Fruit fly (Drosophila melanogaster) whole organism, embryonic: ENCODE data around the gene CG31219.

Experiments used
- CG10321 ChIP-seq: fragments of 200-800 bp; sonication (Bioruptor generic); IDR thresholded peaks from 2 replicates; pipeline ENCODE4 v1.3.6; 2022; ENCODE audit warnings: missing biosample characterization, missing genetic modification characterization
- CG11247 ChIP-seq: fragments of 200-800 bp; sonication (Bioruptor generic); IDR thresholded peaks from 2 replicates; pipeline ENCODE4 v1.3.6; 2022; ENCODE audit warnings: missing biosample characterization, missing genetic modification characterization
- CG11560 ChIP-seq: fragments of 200-800 bp; sonication (Bioruptor generic); IDR thresholded peaks from 3 replicates; pipeline ENCODE4 v1.3.6; 2022; ENCODE audit warnings: missing biosample characterization, missing genetic modification characterization
- CG12659 ChIP-seq: fragments of 200-800 bp; sonication (Bioruptor generic); optimal IDR thresholded peaks from 3 replicates; lab custom pipeline; 2017; ENCODE audit warnings: mild to moderate bottlenecking, missing biosample characterization, missing genetic modification reagents, missing genetic modification characterization
- CG13287 ChIP-seq: fragments of 200-800 bp; sonication (Bioruptor generic); IDR thresholded peaks from 2 replicates; pipeline ENCODE4 v1.3.6; 2022; ENCODE audit warnings: missing biosample characterization, missing genetic modification characterization; ENCODE audit not compliant: partially characterized antibody
- CG14441 ChIP-seq: fragments of 200-800 bp; sonication (Bioruptor generic); IDR thresholded peaks from 2 replicates; pipeline ENCODE4 v1.3.6; 2022; ENCODE audit warnings: missing biosample characterization, missing genetic modification characterization
- CG14860 ChIP-seq: fragments of 200-800 bp; sonication (Bioruptor generic); IDR thresholded peaks from 3 replicates; pipeline ENCODE4 v1.3.6; 2022; ENCODE audit warnings: missing biosample characterization, missing genetic modification characterization; ENCODE audit not compliant: partially characterized antibody
- CG15601 ChIP-seq: fragments of 200-800 bp; sonication (Bioruptor generic); optimal IDR thresholded peaks from 3 replicates; lab custom pipeline; 2019; ENCODE audit warnings: missing biosample characterization, mild to moderate bottlenecking, missing genetic modification characterization, moderate library complexity
- CG1647 ChIP-seq: fragments of 200-800 bp; sonication (Bioruptor generic); optimal IDR thresholded peaks from 3 replicates; lab custom pipeline; 2016; ENCODE audit warnings: missing biosample characterization, missing genetic modification characterization
- CG2120 ChIP-seq: fragments of 200-800 bp; sonication (Bioruptor generic); optimal IDR thresholded peaks from 3 replicates; lab custom pipeline; 2016; ENCODE audit warnings: missing biosample characterization, missing genetic modification characterization
- CG31224 ChIP-seq: fragments of 200-800 bp; sonication (Bioruptor generic); IDR thresholded peaks from 2 replicates; pipeline ENCODE4 v1.3.6; 2022; ENCODE audit warnings: missing biosample characterization, missing genetic modification characterization
- CG31388 ChIP-seq: fragments of 200-800 bp; sonication (Bioruptor generic); optimal IDR thresholded peaks from 2 replicates; lab custom pipeline; 2016; ENCODE audit warnings: missing biosample characterization, missing genetic modification characterization
- CG32772 ChIP-seq: fragments of 200-800 bp; sonication (Bioruptor generic); IDR thresholded peaks from 2 replicates; pipeline ENCODE4 v1.3.6; 2022; ENCODE audit warnings: missing biosample characterization, missing genetic modification characterization
- CG3847 ChIP-seq: fragments of 200-800 bp; sonication (Bioruptor generic); IDR thresholded peaks from 2 replicates; pipeline ENCODE4 v1.3.6; 2022; ENCODE audit warnings: missing biosample characterization, missing genetic modification characterization
- CG4360 ChIP-seq: fragments of 200-800 bp; sonication (Bioruptor generic); IDR thresholded peaks from 2 replicates; pipeline ENCODE4 v1.3.6; 2022; ENCODE audit warnings: missing biosample characterization, missing genetic modification characterization
- CG4617 ChIP-seq: fragments of 200-800 bp; sonication (Bioruptor generic); optimal IDR thresholded peaks from 3 replicates; lab custom pipeline; 2016; ENCODE audit warnings: missing biosample characterization, missing genetic modification characterization, borderline replicate concordance
- CG6813 ChIP-seq: fragments of 200-800 bp; sonication (Bioruptor generic); optimal IDR thresholded peaks from 2 replicates; lab custom pipeline; 2017; ENCODE audit warnings: missing biosample characterization, missing genetic modification characterization, mild to moderate bottlenecking, moderate library complexity, missing genetic modification reagents
- CG7839 ChIP-seq: fragments of 200-800 bp; sonication (Bioruptor generic); optimal IDR thresholded peaks from 3 replicates; lab custom pipeline; 2018; ENCODE audit warnings: missing biosample characterization, mild to moderate bottlenecking, missing genetic modification characterization, moderate library complexity
- CG7928 ChIP-seq: fragments of 200-800 bp; sonication (Bioruptor generic); optimal IDR thresholded peaks from 2 replicates; lab custom pipeline; 2017; ENCODE audit warnings: missing biosample characterization, mild to moderate bottlenecking, missing genetic modification characterization
- CG8924 ChIP-seq: fragments of 200-800 bp; optimal IDR thresholded peaks from 3 replicates; lab custom pipeline; 2019; ENCODE audit warnings: missing biosample characterization, mild to moderate bottlenecking, missing genetic modification characterization, moderate library complexity
- CG8944 ChIP-seq: fragments of 200-800 bp; sonication (Bioruptor generic); optimal IDR thresholded peaks from 3 replicates; lab custom pipeline; 2016; ENCODE audit warnings: missing biosample characterization, missing genetic modification characterization
- CG9215 ChIP-seq: fragments of 200-800 bp; sonication (Bioruptor generic); IDR thresholded peaks from 2 replicates; pipeline ENCODE4 v1.3.6; 2022; ENCODE audit warnings: missing biosample characterization, missing genetic modification characterization
- D19A ChIP-seq: fragments of 200-800 bp; optimal IDR thresholded peaks from 3 replicates; lab custom pipeline; 2019; ENCODE audit warnings: missing biosample characterization, mild to moderate bottlenecking, missing genetic modification characterization, moderate library complexity
- Dad ChIP-seq: fragments of 200-800 bp; sonication (Bioruptor generic); optimal IDR thresholded peaks from 3 replicates; lab custom pipeline; 2016; ENCODE audit warnings: missing biosample characterization, missing genetic modification characterization
- H15 ChIP-seq: fragments of 200-800 bp; sonication (Bioruptor generic); IDR thresholded peaks from 3 replicates; pipeline ENCODE4 v1.3.6; 2022; ENCODE audit warnings: missing biosample characterization, missing genetic modification characterization
- Hand ChIP-seq: fragments of 200-800 bp; sonication (Bioruptor generic); optimal IDR thresholded peaks from 2 replicates; lab custom pipeline; 2017; ENCODE audit warnings: mild to moderate bottlenecking, missing biosample characterization, missing genetic modification reagents, missing genetic modification characterization
- Hmx ChIP-seq: fragments of 200-800 bp; sonication (Bioruptor generic); optimal IDR thresholded peaks from 2 replicates; lab custom pipeline; 2016; ENCODE audit warnings: missing biosample characterization, missing genetic modification characterization
- Hr78 ChIP-seq, 2 experiments: fragments of 200-800 bp in 1 of 2; fragments of >200 bp in 1 of 2; sonication (Bioruptor generic) in 1 of 2; optimal IDR thresholded peaks; 2 replicates each; lab custom pipeline; 2017 to 2019; ENCODE audit warnings: missing biosample characterization in 2 of 2, missing genetic modification characterization in 2 of 2, mild to moderate bottlenecking in 1 of 2, moderate library complexity in 1 of 2
- Max ChIP-seq: fragments of 200-800 bp; sonication (Bioruptor generic); optimal IDR thresholded peaks from 2 replicates; lab custom pipeline; 2016; ENCODE audit warnings: missing biosample characterization, mild to moderate bottlenecking, missing genetic modification characterization
- NFAT ChIP-seq: fragments of 200-800 bp; sonication (Bioruptor generic); IDR thresholded peaks from 2 replicates; pipeline ENCODE4 v1.3.6; 2022; ENCODE audit warnings: missing biosample characterization, missing genetic modification characterization
- Oaz ChIP-seq: fragments of 200-800 bp; sonication (Bioruptor generic); IDR thresholded peaks from 2 replicates; pipeline ENCODE4 v1.3.6; 2022; ENCODE audit warnings: missing biosample characterization, missing genetic modification characterization
- Sin3A ChIP-seq: fragments of >200 bp; optimal IDR thresholded peaks from 2 replicates; lab custom pipeline; 2018
- TFAM ChIP-seq: fragments of 200-800 bp; sonication (Bioruptor generic); optimal IDR thresholded peaks from 2 replicates; lab custom pipeline; 2017; ENCODE audit warnings: missing biosample characterization, missing genetic modification characterization, inconsistent platforms
- Usf ChIP-seq: fragments of 200-800 bp; sonication (Bioruptor generic); optimal IDR thresholded peaks from 2 replicates; lab custom pipeline; 2017; ENCODE audit warnings: missing genotype, missing biosample characterization, missing genetic modification characterization
- ap ChIP-seq: fragments of 200-800 bp; sonication (Bioruptor generic); IDR thresholded peaks from 2 replicates; pipeline ENCODE4 v1.3.6; 2022; ENCODE audit warnings: missing biosample characterization, missing genetic modification characterization
- ash1 ChIP-seq: fragments of 200-800 bp; sonication (Bioruptor generic); optimal IDR thresholded peaks from 2 replicates; lab custom pipeline; 2018; ENCODE audit warnings: missing biosample characterization, mild to moderate bottlenecking, missing genetic modification characterization
- cas ChIP-seq: fragments of 200-800 bp; sonication (Bioruptor generic); IDR thresholded peaks from 2 replicates; pipeline ENCODE4 v1.3.6; 2022; ENCODE audit warnings: missing biosample characterization, missing genetic modification characterization
- cg ChIP-seq: fragments of 200-800 bp; sonication (Bioruptor generic); optimal IDR thresholded peaks from 3 replicates; lab custom pipeline; 2019; ENCODE audit warnings: missing biosample characterization, mild to moderate bottlenecking, missing genetic modification characterization, moderate library complexity
- chm ChIP-seq: fragments of 200-800 bp; sonication (Bioruptor generic); IDR thresholded peaks from 2 replicates; pipeline ENCODE4 v1.3.6; 2022; ENCODE audit warnings: missing biosample characterization, missing genetic modification characterization
- corto ChIP-seq: fragments of 200-800 bp; sonication (Bioruptor generic); optimal IDR thresholded peaks from 2 replicates; lab custom pipeline; 2016; ENCODE audit warnings: missing biosample characterization, mild to moderate bottlenecking, missing genetic modification characterization, moderate library complexity
- esg ChIP-seq: fragments of 200-800 bp; sonication (Bioruptor generic); conservative IDR thresholded peaks from 2 replicates; pipeline ENCODE4 v1.3.6; 2022; ENCODE audit warnings: missing biosample characterization, missing genetic modification characterization
- insv ChIP-seq, 2 experiments: fragments of 200-800 bp; sonication (Bioruptor generic); optimal IDR thresholded peaks; 3 replicates each; lab custom pipeline; 2016 to 2018; ENCODE audit warnings: missing biosample characterization in 2 of 2, missing genetic modification characterization in 2 of 2
- knrl ChIP-seq: fragments of 200-800 bp; sonication (Bioruptor generic); IDR thresholded peaks from 3 replicates; pipeline ENCODE4 v1.3.6; 2022; ENCODE audit warnings: missing biosample characterization, missing genetic modification characterization; ENCODE audit not compliant: partially characterized antibody
- lab ChIP-seq: fragments of 200-800 bp; sonication (Bioruptor generic); optimal IDR thresholded peaks from 3 replicates; lab custom pipeline; 2017; ENCODE audit warnings: missing biosample characterization, missing genetic modification characterization, mild to moderate bottlenecking, moderate library complexity, missing genetic modification reagents
- peb ChIP-seq: fragments of 200-800 bp; sonication (Bioruptor generic); IDR thresholded peaks from 2 replicates; pipeline ENCODE4 v1.3.6; 2022; ENCODE audit warnings: missing biosample characterization, missing genetic modification characterization
- pnt ChIP-seq: fragments of 200-800 bp; sonication (Bioruptor generic); optimal IDR thresholded peaks from 3 replicates; lab custom pipeline; 2016; ENCODE audit warnings: missing biosample characterization, missing genetic modification characterization
- repo ChIP-seq: fragments of 200-800 bp; sonication (Bioruptor generic); optimal IDR thresholded peaks from 2 replicates; lab custom pipeline; 2016; ENCODE audit warnings: missing biosample characterization, missing genetic modification characterization
- tna ChIP-seq: fragments of 200-800 bp; sonication (Bioruptor generic); IDR thresholded peaks from 2 replicates; pipeline ENCODE4 v1.3.6; 2022; ENCODE audit warnings: missing biosample characterization, missing genetic modification characterization; ENCODE audit not compliant: partially characterized antibody

The CG31219 gene

DNA sequence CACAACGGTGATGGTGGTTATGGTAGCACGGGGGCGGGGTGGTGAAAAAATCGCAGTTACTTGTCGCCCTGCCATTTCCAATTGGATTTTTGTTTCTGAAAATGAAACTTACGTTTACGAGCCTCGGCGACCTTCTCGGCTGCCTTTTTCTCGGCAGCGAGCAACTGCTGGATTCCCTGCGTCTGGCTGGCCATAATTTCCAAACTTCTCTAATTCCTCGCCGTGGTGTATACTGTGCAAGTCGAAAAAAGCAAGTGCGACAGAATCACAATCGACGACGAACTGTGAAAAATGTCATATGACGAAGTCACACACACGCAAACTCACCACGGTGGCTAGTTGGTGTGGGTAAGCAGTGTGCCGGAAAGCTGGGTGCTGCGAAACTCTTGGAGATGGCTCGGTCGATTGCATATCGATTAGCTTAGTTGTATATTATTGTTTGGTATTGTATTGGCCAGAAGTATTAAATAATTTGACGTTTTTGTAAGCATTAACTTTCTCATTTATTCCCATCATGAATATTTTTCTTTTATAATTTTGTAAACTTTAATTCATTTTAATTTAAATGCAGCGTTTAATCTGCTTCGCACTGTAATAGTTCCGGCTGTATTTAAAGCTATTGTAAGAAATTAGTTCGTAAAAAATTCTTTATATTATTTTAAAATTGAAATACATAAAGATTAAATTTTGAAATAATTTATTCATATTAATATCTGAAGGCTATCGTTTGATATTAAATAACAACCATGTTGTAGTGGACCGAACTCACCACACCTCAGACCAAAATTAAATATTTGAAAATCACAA lies 6.5 kb upstream of the CG31219 start, which contains the start of gene Vha13 (continued):
- no peak for TF ChIP-seq CG7928 (GFP tag; lab: Kevin White, UChicago)
- TF ChIP-seq Sin3A (lab: Kevin White, UChicago), result no peak
- no peak for TF ChIP-seq CG4360
- 0 out of 3 replicates have a peak, but pooled peaks have one; percentile 9 for TF ChIP-seq CG11560 (tag; lab: Robert Waterston, UW)
- peak; percentile 59 for TF ChIP-seq CG9215
- TF ChIP-seq CG1647 (GFP tag; lab: Kevin White, UChicago), result peak; percentile 39
- TF ChIP-seq CG6813 (GFP tag; lab: Kevin White, UChicago), result no peak
- TF ChIP-seq CG15601 (tag; lab: Kevin White, UChicago), result peak; percentile 30
- peak; percentile 8; the same call in 2 of the 3 replicates for TF ChIP-seq CG14860 (GFP tag; lab: Robert Waterston, UW)
- TF ChIP-seq knrl, result peak; percentile 52
- peak; percentile 56 for TF ChIP-seq CG12659 (GFP tag; lab: Kevin White, UChicago)
- TF ChIP-seq CG32772 (GFP tag; lab: Robert Waterston, UW), result peak; percentile 41; the same call in 1 of the 2 replicates
- no peak for TF ChIP-seq Oaz (GFP tag; lab: Robert Waterston, UW)
- no peak for TF ChIP-seq corto (GFP tag; lab: Kevin White, UChicago)
- TF ChIP-seq NFAT (GFP tag; lab: Robert Waterston, UW), result peak; percentile 84
- peak in 1 of 2 experiments; percentile 24 for TF ChIP-seq Hr78 (GFP tag; optimal IDR thresholded peaks at IDR 0.05; lab: Kevin White, UChicago)
- TF ChIP-seq cas, result peak; percentile 35; the same call in 1 of the 2 replicates
- TF ChIP-seq cg (GFP tag; lab: Kevin White, UChicago), result peak; percentile 69
- peak; percentile 34; the same call in 1 of the 2 replicates for TF ChIP-seq esg
- TF ChIP-seq CG13287 (GFP tag; lab: Robert Waterston, UW), result peak; percentile 18
- TF ChIP-seq CG14441 (GFP tag; lab: Robert Waterston, UW), result peak; percentile 55
- TF ChIP-seq CG3847 (GFP tag; lab: Robert Waterston, UW), result peak; percentile 65
- TF ChIP-seq pnt (GFP tag; lab: Kevin White, UChicago), result peak; percentile 15
- TF ChIP-seq Hmx (GFP tag; lab: Kevin White, UChicago), result no peak
- TF ChIP-seq insv (GFP tag; optimal IDR thresholded peaks at IDR 0.05; lab: Kevin White, UChicago), result peak; percentile 67 to 93
- no peak for TF ChIP-seq CG31388 (GFP tag; lab: Kevin White, UChicago)
- TF ChIP-seq TFAM, result no peak
- TF ChIP-seq CG8944 (GFP tag; lab: Kevin White, UChicago), result peak; percentile 53
- peak; percentile 5 for TF ChIP-seq CG7839 (tag; lab: Kevin White, UChicago)
- TF ChIP-seq peb (GFP tag; lab: Robert Waterston, UW), result peak; percentile 36; the same call in 1 of the 2 replicates
- TF ChIP-seq CG8924 (tag; lab: Kevin White, UChicago), result peak; percentile 18
- TF ChIP-seq CG31224 (GFP tag; lab: Robert Waterston, UW), result peak; percentile 34; the same call in 1 of the 2 replicates
- peak; percentile 41 for TF ChIP-seq repo (GFP tag; lab: Kevin White, UChicago)
- TF ChIP-seq Max (GFP tag; lab: Kevin White, UChicago), result no peak
- no peak for TF ChIP-seq D19A (tag; lab: Kevin White, UChicago)
- peak; percentile 58 for TF ChIP-seq CG2120 (GFP tag; lab: Kevin White, UChicago)
- no peak for TF ChIP-seq CG10321 (GFP tag; lab: Robert Waterston, UW)
- TF ChIP-seq chm (GFP tag; lab: Robert Waterston, UW), result peak; percentile 82
- peak; percentile 38; the same call in 1 of the 3 replicates for TF ChIP-seq H15 (GFP tag; lab: Robert Waterston, UW)
- peak; percentile 50 for TF ChIP-seq Hand
- peak; percentile 76 for TF ChIP-seq CG11247 (GFP tag; lab: Robert Waterston, UW)
- peak; percentile 33 for TF ChIP-seq Usf (GFP tag; lab: Kevin White, UChicago)
- peak; percentile 18; the same call in 1 of the 2 replicates for TF ChIP-seq tna (GFP tag; lab: Robert Waterston, UW)
- peak; percentile 34 for TF ChIP-seq CG4617
- peak; percentile 74 for TF ChIP-seq lab (GFP tag; lab: Kevin White, UChicago)
- peak; percentile 31 for TF ChIP-seq Dad (GFP tag; lab: Kevin White, UChicago)
- TF ChIP-seq ash1 (GFP tag; lab: Kevin White, UChicago), result no peak
- no peak for TF ChIP-seq ap
